Worm (Caenorhabditis elegans) whole organism, late embryonic: ENCODE results near the gene M05D6.5.

Experiments
- C08G9.2 ChIP-seq: sonication (generic microtip); optimal IDR thresholded peaks from 2 replicates; lab custom pipeline; 2016; ENCODE audit warnings: mild to moderate bottlenecking, missing genetic modification characterization, moderate library complexity, missing compliant biosample characterization
- C38D4.7 ChIP-seq: fragments of 200-800 bp; sonication (Bioruptor generic); optimal IDR thresholded peaks from 2 replicates; lab custom pipeline; 2018; ENCODE audit warnings: mild to moderate bottlenecking, missing genetic modification characterization, moderate library complexity, missing compliant biosample characterization
- K02D7.2 ChIP-seq: sonication (generic microtip); optimal IDR thresholded peaks from 2 replicates; lab custom pipeline; 2017; ENCODE audit warnings: mild to moderate bottlenecking, missing genetic modification characterization, missing compliant biosample characterization
- T23F11.4 ChIP-seq: fragments of 200-800 bp; sonication (Bioruptor generic); optimal IDR thresholded peaks from 2 replicates; lab custom pipeline; 2018; ENCODE audit warnings: mild to moderate bottlenecking, missing genetic modification characterization, missing compliant biosample characterization
- Y22D7AL.16 ChIP-seq: sonication (generic microtip); optimal IDR thresholded peaks from 2 replicates; lab custom pipeline; 2016; ENCODE audit warnings: missing genetic modification characterization, missing compliant biosample characterization
- ceh-14 ChIP-seq: sonication (generic microtip); optimal IDR thresholded peaks from 2 replicates; lab custom pipeline; 2016; ENCODE audit warnings: missing genotype, missing genetic modification characterization, missing compliant biosample characterization
- ceh-18 ChIP-seq: sonication (generic microtip); optimal IDR thresholded peaks from 2 replicates; lab custom pipeline; 2016; ENCODE audit warnings: missing genetic modification characterization, missing compliant biosample characterization
- ceh-19 ChIP-seq: fragments of 200-800 bp; sonication (Bioruptor generic); optimal IDR thresholded peaks from 2 replicates; lab custom pipeline; 2018; ENCODE audit warnings: mild to moderate bottlenecking, missing genetic modification characterization, missing compliant biosample characterization
- ceh-2 ChIP-seq: sonication (generic microtip); optimal IDR thresholded peaks from 2 replicates; lab custom pipeline; 2016; ENCODE audit warnings: missing genotype, missing genetic modification characterization, missing compliant biosample characterization
- ceh-9 ChIP-seq: sonication (generic microtip); optimal IDR thresholded peaks from 2 replicates; lab custom pipeline; 2016; ENCODE audit warnings: mild to moderate bottlenecking, missing genetic modification characterization, inconsistent platforms, missing compliant biosample characterization
- dve-1 ChIP-seq: sonication (generic microtip); optimal IDR thresholded peaks from 2 replicates; lab custom pipeline; 2017; ENCODE audit warnings: antibody characterized with exemption, mild to moderate bottlenecking, missing genetic modification characterization, missing compliant biosample characterization
- elt-2 ChIP-seq: sonication (generic microtip); optimal IDR thresholded peaks from 2 replicates; lab custom pipeline; 2016; ENCODE audit warnings: missing genetic modification reagents, missing genetic modification characterization, missing compliant biosample characterization
- elt-4 ChIP-seq: sonication (generic microtip); optimal IDR thresholded peaks from 2 replicates; lab custom pipeline; 2016; ENCODE audit warnings: missing genetic modification characterization, missing compliant biosample characterization
- ets-4 ChIP-seq: sonication (generic microtip); optimal IDR thresholded peaks from 2 replicates; lab custom pipeline; 2016; ENCODE audit warnings: missing genetic modification characterization, missing compliant biosample characterization
- eyg-1 ChIP-seq: sonication (generic microtip); optimal IDR thresholded peaks from 2 replicates; lab custom pipeline; 2016; ENCODE audit warnings: missing genotype, missing genetic modification characterization, missing compliant biosample characterization
- fax-1 ChIP-seq: sonication (generic microtip); optimal IDR thresholded peaks from 2 replicates; lab custom pipeline; 2016; ENCODE audit warnings: missing genotype, missing genetic modification characterization, missing compliant biosample characterization
- fkh-10 ChIP-seq: fragments of 150-350 bp; optimal IDR thresholded peaks from 2 replicates; lab custom pipeline; 2014; ENCODE audit warnings: missing biosample characterization, missing genetic modification reagents, missing genetic modification characterization
- fkh-6 ChIP-seq: sonication (generic microtip); optimal IDR thresholded peaks from 2 replicates; lab custom pipeline; 2016; ENCODE audit warnings: missing genetic modification characterization, missing compliant biosample characterization
- hlh-13 ChIP-seq: fragments of 200-800 bp; sonication (Bioruptor generic); optimal IDR thresholded peaks from 2 replicates; lab custom pipeline; 2018; ENCODE audit warnings: mild to moderate bottlenecking, missing genetic modification characterization, missing compliant biosample characterization
- hlh-30 ChIP-seq: sonication (generic microtip); optimal IDR thresholded peaks from 2 replicates; lab custom pipeline; 2017; ENCODE audit warnings: antibody characterized with exemption, missing genetic modification characterization, missing compliant biosample characterization; ENCODE audit not compliant: insufficient read depth
- nhr-11 ChIP-seq: fragments of 150-350 bp; optimal IDR thresholded peaks from 2 replicates; lab custom pipeline; 2014; ENCODE audit warnings: missing biosample characterization, missing genetic modification characterization
- npax-4 ChIP-seq: sonication (generic microtip); optimal IDR thresholded peaks from 2 replicates; lab custom pipeline; 2016; ENCODE audit warnings: missing genetic modification characterization, missing compliant biosample characterization
- odd-2 ChIP-seq: sonication (generic microtip); optimal IDR thresholded peaks from 2 replicates; lab custom pipeline; 2017; ENCODE audit warnings: antibody characterized with exemption, mild to moderate bottlenecking, missing genetic modification characterization, missing compliant biosample characterization
- pat-9 ChIP-seq: fragments of 200-800 bp; sonication (Bioruptor generic); optimal IDR thresholded peaks from 2 replicates; lab custom pipeline; 2018; ENCODE audit warnings: mild to moderate bottlenecking, missing genetic modification characterization, moderate library complexity, missing compliant biosample characterization
- pax-1 ChIP-seq: fragments of 150-350 bp; optimal IDR thresholded peaks from 2 replicates; lab custom pipeline; 2014; ENCODE audit warnings: missing biosample characterization, missing genetic modification characterization
- pros-1 ChIP-seq: fragments of 150-350 bp; optimal IDR thresholded peaks from 2 replicates; lab custom pipeline; 2014; ENCODE audit warnings: missing biosample characterization, missing genetic modification reagents, missing genetic modification characterization
- ref-2 ChIP-seq: sonication (generic microtip); optimal IDR thresholded peaks from 2 replicates; lab custom pipeline; 2016; ENCODE audit warnings: missing genetic modification characterization, missing compliant biosample characterization
- rnt-1 ChIP-seq: sonication (generic microtip); optimal IDR thresholded peaks from 2 replicates; lab custom pipeline; 2016; ENCODE audit warnings: missing genetic modification characterization, missing compliant biosample characterization
- sdc-2 ChIP-seq: sonication (generic microtip); optimal IDR thresholded peaks from 2 replicates; lab custom pipeline; 2016; ENCODE audit warnings: missing genotype, missing genetic modification characterization, missing compliant biosample characterization
- sox-4 ChIP-seq: sonication (generic microtip); optimal IDR thresholded peaks from 2 replicates; lab custom pipeline; 2017; ENCODE audit warnings: mild to moderate bottlenecking, missing genetic modification characterization, inconsistent platforms, missing compliant biosample characterization
- tbx-7 ChIP-seq: sonication (generic microtip); optimal IDR thresholded peaks from 2 replicates; lab custom pipeline; 2016; ENCODE audit warnings: missing genotype, missing genetic modification characterization, missing compliant biosample characterization
- ttx-3 ChIP-seq: sonication (generic microtip); optimal IDR thresholded peaks from 2 replicates; lab custom pipeline; 2016; ENCODE audit warnings: missing genetic modification reagents, missing genetic modification characterization, missing compliant biosample characterization
- unc-55 ChIP-seq: sonication (generic microtip); optimal IDR thresholded peaks from 2 replicates; lab custom pipeline; 2017; ENCODE audit warnings: missing biosample characterization, missing genetic modification reagents, missing genetic modification characterization
- zip-5 ChIP-seq: sonication (generic microtip); optimal IDR thresholded peaks from 2 replicates; lab custom pipeline; 2016; ENCODE audit warnings: missing genetic modification characterization, missing compliant biosample characterization
- ztf-16 ChIP-seq: sonication (generic microtip); optimal IDR thresholded peaks from 2 replicates; lab custom pipeline; 2017; ENCODE audit warnings: missing genetic modification characterization, missing compliant biosample characterization

The M05D6.5 gene

DNA sequence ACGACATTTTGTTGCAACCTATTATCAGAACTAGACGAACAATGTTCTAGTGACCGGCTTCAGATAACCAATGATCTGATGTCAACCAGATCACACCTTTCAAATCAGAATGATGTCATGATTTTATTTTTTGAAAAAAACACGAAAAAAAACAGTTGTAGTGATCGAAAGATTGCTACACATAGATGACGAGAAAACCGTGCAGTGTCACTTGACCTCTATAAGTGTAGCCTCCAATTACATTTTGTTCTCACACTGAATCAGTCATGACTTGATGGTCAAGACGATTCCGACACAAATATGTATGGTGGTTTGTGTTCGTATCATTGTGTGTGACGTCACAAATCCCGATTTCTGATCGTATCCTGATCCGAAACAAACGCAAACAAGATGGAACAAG is 41.9 kb downstream of the M05D6.5 start:
- TF ChIP-seq ref-2 (tag; lab: Kevin White, UChicago), result no peak
- TF ChIP-seq odd-2 (tag; lab: Kevin White, UChicago), result no peak
- TF ChIP-seq eyg-1 (tag; lab: Kevin White, UChicago), result no peak
- no peak for TF ChIP-seq elt-2 (tag; lab: Kevin White, UChicago)
- TF ChIP-seq elt-4 (tag; lab: Kevin White, UChicago), result no peak
- TF ChIP-seq sox-4 (tag; lab: Kevin White, UChicago), result no peak
- TF ChIP-seq C08G9.2, result no peak
- TF ChIP-seq npax-4 (tag; lab: Kevin White, UChicago), result no peak
- no peak for TF ChIP-seq nhr-11 (tag; lab: Kevin White, UChicago)
- no peak for TF ChIP-seq ceh-9 (tag; lab: Kevin White, UChicago)
- TF ChIP-seq hlh-30, result no peak

DNA sequence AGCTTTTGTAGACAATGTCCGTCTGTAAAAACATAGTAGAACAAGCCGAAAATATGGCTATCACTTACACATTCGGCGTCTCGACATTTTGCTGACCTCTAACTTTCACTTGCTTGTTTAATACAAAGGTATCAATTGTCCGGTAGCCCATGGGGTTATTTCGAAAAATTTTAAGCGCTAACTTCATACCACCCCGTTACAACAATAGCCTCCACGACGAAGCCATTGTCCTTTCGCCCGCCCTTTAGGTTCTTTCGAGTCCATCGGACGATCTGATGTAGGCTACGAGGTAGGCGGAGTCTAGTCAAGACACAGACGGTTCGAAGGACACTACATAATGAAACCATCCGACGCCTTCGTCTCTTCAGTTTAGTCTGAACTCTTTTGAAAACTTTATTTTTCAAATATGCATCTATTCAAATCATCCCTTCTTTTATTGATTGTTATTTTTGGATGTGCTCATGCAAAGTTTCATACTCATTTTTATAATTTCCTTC is 43.2 kb downstream of the M05D6.5 start, which contains the start of gene lips-10:
Gene lips-10, plus strand, starts transcription at position 378 of the 497 bp plus-strand sequence.
- no peak for TF ChIP-seq ztf-16
- no peak for TF ChIP-seq hlh-30
- no peak for TF ChIP-seq Y22D7AL.16 (tag; lab: Kevin White, UChicago)
- no peak for TF ChIP-seq ets-4 (tag; lab: Kevin White, UChicago)
- TF ChIP-seq rnt-1 (tag; lab: Kevin White, UChicago), result no peak
- no peak for TF ChIP-seq ttx-3 (tag; lab: Kevin White, UChicago)
- no peak for TF ChIP-seq tbx-7
- no peak for TF ChIP-seq dve-1 (tag; lab: Kevin White, UChicago)
- no peak for TF ChIP-seq fkh-6
- no peak for TF ChIP-seq pax-1 (tag; lab: Kevin White, UChicago)
- TF ChIP-seq fkh-10 (GFP tag; lab: Kevin White, UChicago), result no peak
- TF ChIP-seq ceh-14, result no peak
- TF ChIP-seq ceh-2 (tag; lab: Kevin White, UChicago), result no peak
- no peak for TF ChIP-seq pat-9 (tag; lab: Kevin White, UChicago)
- TF ChIP-seq pros-1 (tag; lab: Kevin White, UChicago), result no peak
- TF ChIP-seq fax-1 (tag; lab: Kevin White, UChicago), result no peak

DNA sequence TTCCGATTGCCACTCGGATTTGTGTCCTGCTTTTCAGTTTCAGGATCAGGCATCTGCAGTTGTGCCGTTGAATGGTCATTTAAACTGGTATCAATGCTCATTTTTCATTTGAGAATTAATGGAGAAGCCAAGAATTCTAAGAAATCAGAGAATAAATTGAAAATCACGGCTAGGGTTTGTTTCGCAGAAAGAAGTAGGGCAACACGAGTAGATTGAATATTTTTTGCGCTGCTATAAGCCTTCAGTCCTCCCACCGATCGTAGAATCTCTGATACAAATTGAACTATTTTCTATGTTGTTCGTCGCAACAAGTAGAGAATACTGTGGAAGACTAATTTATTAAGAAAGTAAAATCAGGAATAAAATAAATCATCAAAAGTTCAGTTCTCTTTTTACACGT is 45.0 kb downstream of the M05D6.5 start, which contains the start of gene acp-3:
Gene acp-3, minus strand, starts transcription at position 101 of the 400 bp plus-strand sequence.
- TF ChIP-seq ceh-18 (tag; lab: Kevin White, UChicago), result no peak
- TF ChIP-seq, all 69 proteins: peak for 0

- no peak for TF ChIP-seq pat-9 (tag; lab: Kevin White, UChicago)
- TF ChIP-seq elt-4 (tag; lab: Kevin White, UChicago), result no peak
- TF ChIP-seq ceh-14, result no peak
- TF ChIP-seq sdc-2 (tag; lab: Kevin White, UChicago), result no peak
- TF ChIP-seq zip-5 (tag; lab: Kevin White, UChicago), result no peak
- no peak for TF ChIP-seq hlh-13 (GFP tag; lab: Kevin White, UChicago)
- no peak for TF ChIP-seq T23F11.4
- TF ChIP-seq odd-2 (tag; lab: Kevin White, UChicago), result no peak
- no peak for TF ChIP-seq fkh-6
- no peak for TF ChIP-seq elt-2 (tag; lab: Kevin White, UChicago)
- TF ChIP-seq ref-2 (tag; lab: Kevin White, UChicago), result no peak
- no peak for TF ChIP-seq K02D7.2
- TF ChIP-seq ceh-19 (GFP tag; lab: Kevin White, UChicago), result no peak
- TF ChIP-seq ceh-9 (tag; lab: Kevin White, UChicago), result no peak
- no peak for TF ChIP-seq unc-55 (GFP tag; lab: Kevin White, UChicago)
- no peak for TF ChIP-seq fkh-10 (GFP tag; lab: Kevin White, UChicago)
- no peak for TF ChIP-seq C38D4.7
These were observed 47.0 kb downstream of the M05D6.5 start, which contains the start of gene acp-4 for ce11 chrII:8435005-8435404. TSS of gene acp-4 (minus strand) at chrII:8435105.
